Worm (Caenorhabditis elegans) whole organism, mixed stage, embryonic: ENCODE measurements around the gene ttll-5.

Source experiments
- M03D4.4 ChIP-seq: sonication (generic microtip); optimal IDR thresholded peaks from 2 replicates; lab custom pipeline; 2017; ENCODE audit warnings: mild to moderate bottlenecking, missing genetic modification characterization, missing compliant biosample characterization
- bed-3 ChIP-seq: fragments of 200-800 bp; sonication (Bioruptor generic); optimal IDR thresholded peaks from 3 replicates; lab custom pipeline; 2018; ENCODE audit warnings: mild to moderate bottlenecking, missing genetic modification characterization, moderate library complexity, missing compliant biosample characterization
- blmp-1 ChIP-seq: fragments of 150-350 bp; optimal IDR thresholded peaks from 2 replicates; lab custom pipeline; 2014; ENCODE audit warnings: missing biosample characterization, missing genetic modification characterization
- ceh-39 ChIP-seq: fragments of 150-350 bp; optimal IDR thresholded peaks from 2 replicates; lab custom pipeline; 2014; ENCODE audit warnings: missing biosample characterization, missing genetic modification characterization
- ceh-43 ChIP-seq: fragments of 200-800 bp; sonication (Bioruptor generic); optimal IDR thresholded peaks from 2 replicates; lab custom pipeline; 2018; ENCODE audit warnings: mild to moderate bottlenecking, missing genetic modification characterization, moderate library complexity, missing compliant biosample characterization
- ceh-83 ChIP-seq: fragments of 200-800 bp; sonication (Bioruptor generic); optimal IDR thresholded peaks from 2 replicates; lab custom pipeline; 2018; ENCODE audit warnings: mild to moderate bottlenecking, missing genetic modification characterization, missing compliant biosample characterization
- ces-1 ChIP-seq: fragments of 150-350 bp; optimal IDR thresholded peaks from 2 replicates; lab custom pipeline; 2014; ENCODE audit warnings: missing biosample characterization, missing genetic modification reagents, missing genetic modification characterization
- cnd-1 ChIP-seq: fragments of 200-800 bp; sonication (Bioruptor generic); optimal IDR thresholded peaks from 2 replicates; lab custom pipeline; 2018; ENCODE audit warnings: mild to moderate bottlenecking, missing genetic modification characterization, missing compliant biosample characterization
- drap-1 ChIP-seq: fragments of 200-800 bp; sonication (Bioruptor generic); optimal IDR thresholded peaks from 3 replicates; lab custom pipeline; 2018; ENCODE audit warnings: mild to moderate bottlenecking, missing genetic modification characterization, missing compliant biosample characterization
- elt-3 ChIP-seq: fragments of 150-350 bp; optimal IDR thresholded peaks from 2 replicates; lab custom pipeline; 2014; ENCODE audit warnings: missing biosample characterization, missing genetic modification characterization
- flh-1 ChIP-seq: fragments of 200-800 bp; sonication (Bioruptor generic); optimal IDR thresholded peaks from 2 replicates; lab custom pipeline; 2018; ENCODE audit warnings: mild to moderate bottlenecking, missing genetic modification characterization, moderate library complexity, missing compliant biosample characterization
- ham-2 ChIP-seq: fragments of 200-800 bp; sonication (Bioruptor generic); optimal IDR thresholded peaks from 2 replicates; lab custom pipeline; 2018; ENCODE audit warnings: mild to moderate bottlenecking, missing genetic modification characterization, missing compliant biosample characterization
- hlh-1 ChIP-seq: fragments of 150-350 bp; optimal IDR thresholded peaks from 2 replicates; lab custom pipeline; 2014; ENCODE audit warnings: missing biosample characterization, missing genetic modification reagents, missing genetic modification characterization
- lin-13 ChIP-seq: fragments of 150-350 bp; optimal IDR thresholded peaks from 2 replicates; lab custom pipeline; 2014; ENCODE audit warnings: missing biosample characterization, missing genetic modification characterization
- lin-32 ChIP-seq: fragments of 200-800 bp; sonication (Bioruptor generic); optimal IDR thresholded peaks from 2 replicates; lab custom pipeline; 2018; ENCODE audit warnings: mild to moderate bottlenecking, missing genetic modification characterization, missing compliant biosample characterization
- mab-5 ChIP-seq: fragments of 150-350 bp; optimal IDR thresholded peaks from 2 replicates; lab custom pipeline; 2014; ENCODE audit warnings: missing biosample characterization, missing genetic modification characterization
- mep-1 ChIP-seq: fragments of 150-350 bp; optimal IDR thresholded peaks from 2 replicates; lab custom pipeline; 2017; ENCODE audit warnings: missing biosample characterization, missing genetic modification reagents, missing genetic modification characterization, inconsistent platforms
- mls-2 ChIP-seq: sonication (generic microtip); optimal IDR thresholded peaks from 2 replicates; lab custom pipeline; 2016; ENCODE audit warnings: mild to moderate bottlenecking, missing genetic modification characterization, moderate library complexity, missing compliant biosample characterization
- nhr-12 ChIP-seq: fragments of 150-350 bp; optimal IDR thresholded peaks from 2 replicates; lab custom pipeline; 2014; ENCODE audit warnings: missing biosample characterization, missing genetic modification characterization
- nhr-2 ChIP-seq: fragments of 150-350 bp; optimal IDR thresholded peaks from 2 replicates; lab custom pipeline; 2014; ENCODE audit warnings: missing biosample characterization, missing genetic modification characterization
- nhr-237 ChIP-seq: fragments of 150-350 bp; optimal IDR thresholded peaks from 2 replicates; lab custom pipeline; 2014; ENCODE audit warnings: missing biosample characterization, missing genetic modification characterization
- nhr-28 ChIP-seq: fragments of 150-350 bp; optimal IDR thresholded peaks from 2 replicates; lab custom pipeline; 2014; ENCODE audit warnings: missing biosample characterization, missing genetic modification characterization
- nhr-76 ChIP-seq: sonication (generic microtip); optimal IDR thresholded peaks from 2 replicates; lab custom pipeline; 2017; ENCODE audit warnings: missing biosample characterization, missing genetic modification characterization
- pha-4 ChIP-seq: fragments of 150-350 bp; optimal IDR thresholded peaks from 2 replicates; lab custom pipeline; 2018; ENCODE audit warnings: missing biosample characterization, missing genetic modification reagents, missing genetic modification characterization
- sem-2 ChIP-seq: fragments of 200-800 bp; sonication (Bioruptor generic); optimal IDR thresholded peaks from 2 replicates; lab custom pipeline; 2018; ENCODE audit warnings: mild to moderate bottlenecking, missing genetic modification characterization, missing compliant biosample characterization
- snpc-4 ChIP-seq: fragments of 150-350 bp; optimal IDR thresholded peaks from 2 replicates; lab custom pipeline; 2014; ENCODE audit warnings: missing biosample characterization, missing genetic modification characterization
- tbx-8 ChIP-seq: fragments of 200-800 bp; sonication (Bioruptor generic); optimal IDR thresholded peaks from 2 replicates; lab custom pipeline; 2018; ENCODE audit warnings: mild to moderate bottlenecking, missing genetic modification characterization, moderate library complexity, missing compliant biosample characterization
- unc-39 ChIP-seq: fragments of 150-350 bp; optimal IDR thresholded peaks from 2 replicates; lab custom pipeline; 2014; ENCODE audit warnings: missing biosample characterization, missing genetic modification characterization
- unc-62 ChIP-seq: fragments of 150-350 bp; optimal IDR thresholded peaks from 2 replicates; lab custom pipeline; 2014; ENCODE audit warnings: missing biosample characterization, missing genetic modification reagents, missing genetic modification characterization
- zip-8 ChIP-seq: fragments of 150-350 bp; optimal IDR thresholded peaks from 2 replicates; lab custom pipeline; 2014; ENCODE audit warnings: missing biosample characterization, missing genetic modification characterization
- ztf-11 ChIP-seq: fragments of 150-350 bp; optimal IDR thresholded peaks from 2 replicates; lab custom pipeline; 2014; ENCODE audit warnings: missing biosample characterization, missing genetic modification characterization

Gene ttll-5

ce11 chrV:11490382-11490781 is 18.5 kb upstream of the ttll-5 start, which contains the start of gene dhs-19:
TSS of gene dhs-19 (minus strand) at chrV:11490482.
- TF ChIP-seq mls-2 (no peak), M03D4.4 (tag; lab: Kevin White, UChicago) (no peak), ceh-83 (GFP tag; lab: Kevin White, UChicago) (no peak), flh-1 (GFP tag; lab: Kevin White, UChicago) (no peak), nhr-2 (tag; lab: Kevin White, UChicago) (no peak), tbx-8 (GFP tag; lab: Kevin White, UChicago) (no peak), mep-1 (tag; lab: Kevin White, UChicago) (no peak), zip-8 (tag; lab: Kevin White, UChicago) (no peak), ham-2 (GFP tag; lab: Kevin White, UChicago) (no peak), nhr-237 (tag; lab: Kevin White, UChicago) (no peak)

- TF ChIP-seq mep-1 (tag; lab: Kevin White, UChicago) = no peak
- no peak for TF ChIP-seq ham-2 (GFP tag; lab: Kevin White, UChicago)
- TF ChIP-seq nhr-76 = no peak
- TF ChIP-seq unc-62 = no peak
- no peak for TF ChIP-seq nhr-12 (tag; lab: Kevin White, UChicago)
- no peak for TF ChIP-seq ces-1
- TF ChIP-seq ztf-11 (tag; lab: Kevin White, UChicago) = no peak
- TF ChIP-seq lin-13 (tag; lab: Kevin White, UChicago) = no peak
- TF ChIP-seq ceh-39 (tag; lab: Kevin White, UChicago) = no peak
- no peak for TF ChIP-seq nhr-28 (tag; lab: Kevin White, UChicago)
- TF ChIP-seq hlh-1 = no peak
- TF ChIP-seq elt-3 (tag; lab: Kevin White, UChicago) = no peak
- no peak for TF ChIP-seq unc-39
- no peak for TF ChIP-seq mab-5
- no peak for TF ChIP-seq snpc-4 (tag; lab: Kevin White, UChicago)
- TF ChIP-seq ceh-43 = no peak
Observed at ce11 chrV:11492456-11492855, 16.4 kb upstream of the ttll-5 start, which contains the start of gene T11F9.21. TSS of gene T11F9.21 (plus strand) at chrV:11492756.

- no peak for TF ChIP-seq nhr-12 (tag; lab: Kevin White, UChicago)
- TF ChIP-seq unc-62 = no peak
- no peak for TF ChIP-seq snpc-4 (tag; lab: Kevin White, UChicago)
- no peak for TF ChIP-seq lin-32 (GFP tag; lab: Kevin White, UChicago)
- TF ChIP-seq ham-2 (GFP tag; lab: Kevin White, UChicago) = no peak
- no peak for TF ChIP-seq drap-1 (GFP tag; lab: Kevin White, UChicago)
- no peak for TF ChIP-seq nhr-2 (tag; lab: Kevin White, UChicago)
- no peak for TF ChIP-seq ceh-39 (tag; lab: Kevin White, UChicago)
- TF ChIP-seq pha-4 (tag; lab: Kevin White, UChicago) = no peak
Observed at ce11 chrV:11496283-11496682, 12.6 kb upstream of the ttll-5 start, which contains the start of gene htrl-1. TSS of gene htrl-1 (minus strand) at chrV:11496383.

- TF ChIP-seq nhr-28 (tag; lab: Kevin White, UChicago) (no peak), unc-62 (no peak), cnd-1 (tag; lab: Kevin White, UChicago) (no peak), elt-3 (tag; lab: Kevin White, UChicago) (no peak), bed-3 (GFP tag; lab: Kevin White, UChicago) (no peak), nhr-2 (tag; lab: Kevin White, UChicago) (no peak), mls-2 (no peak), mab-5 (no peak), lin-13 (tag; lab: Kevin White, UChicago) (no peak)
- TF ChIP-seq, all 35 proteins: peak for 0
Observed at ce11 chrV:11497475-11497874, 11.4 kb upstream of the ttll-5 start.

- no peak for TF ChIP-seq zip-8 (tag; lab: Kevin White, UChicago)
- no peak for TF ChIP-seq cnd-1 (tag; lab: Kevin White, UChicago)
- TF ChIP-seq nhr-237 (tag; lab: Kevin White, UChicago) = no peak
- no peak for TF ChIP-seq lin-32 (GFP tag; lab: Kevin White, UChicago)
- TF ChIP-seq pha-4 (tag; lab: Kevin White, UChicago) = no peak
- no peak for TF ChIP-seq mls-2
- no peak for TF ChIP-seq blmp-1 (tag; lab: Kevin White, UChicago)
- no peak for TF ChIP-seq nhr-76
- no peak for TF ChIP-seq nhr-12 (tag; lab: Kevin White, UChicago)
- no peak for TF ChIP-seq bed-3 (GFP tag; lab: Kevin White, UChicago)
- TF ChIP-seq elt-3 (tag; lab: Kevin White, UChicago) = no peak
- no peak for TF ChIP-seq sem-2 (GFP tag; lab: Kevin White, UChicago)
- TF ChIP-seq ces-1 = no peak
- TF ChIP-seq snpc-4 (tag; lab: Kevin White, UChicago) = no peak
- no peak for TF ChIP-seq ceh-43
Observed at ce11 chrV:11499786-11500185, 9.1 kb upstream of the ttll-5 start.
